Worm (Caenorhabditis elegans) whole organism, L3 larva: ENCODE data around the gene C50F4.16.

ENCODE experiments used
- R02D3.7 ChIP-seq: fragments of 150-350 bp; optimal IDR thresholded peaks from 2 replicates; lab custom pipeline; 2014; ENCODE audit warnings: missing biosample characterization, missing genetic modification characterization
- ZK546.5 ChIP-seq: sonication (generic microtip); optimal IDR thresholded peaks from 2 replicates; lab custom pipeline; 2017; ENCODE audit warnings: missing biosample characterization, missing genetic modification characterization
- aly-2 ChIP-seq: fragments of 150-350 bp; optimal IDR thresholded peaks from 2 replicates; lab custom pipeline; 2014; ENCODE audit warnings: missing biosample characterization, missing genetic modification characterization
- ama-1 ChIP-seq: fragments of 150-350 bp; optimal IDR thresholded peaks from 2 replicates; lab custom pipeline; 2018
- ceh-28 ChIP-seq: fragments of 150-350 bp; optimal IDR thresholded peaks from 2 replicates; lab custom pipeline; 2014; ENCODE audit warnings: missing biosample characterization, missing genetic modification reagents, missing genetic modification characterization
- egl-27 ChIP-seq: sonication (generic microtip); optimal IDR thresholded peaks from 4 replicates; lab custom pipeline; 2017; ENCODE audit warnings: missing biosample characterization, missing genetic modification reagents, missing genetic modification characterization
- egl-5 ChIP-seq: fragments of 150-350 bp; optimal IDR thresholded peaks from 2 replicates; lab custom pipeline; 2017; ENCODE audit warnings: missing biosample characterization, missing genetic modification reagents, missing genetic modification characterization, inconsistent platforms
- elt-1 ChIP-seq: fragments of 150-350 bp; optimal IDR thresholded peaks from 2 replicates; lab custom pipeline; 2014; ENCODE audit warnings: missing biosample characterization, missing genetic modification characterization
- elt-2 ChIP-seq: sonication (generic microtip); optimal IDR thresholded peaks from 2 replicates; lab custom pipeline; 2016; ENCODE audit warnings: missing genetic modification reagents, mild to moderate bottlenecking, missing genetic modification characterization, missing compliant biosample characterization
- elt-3 ChIP-seq, 3 experiments: fragments of 150-350 bp in 1 of 3; sonication (generic microtip) in 2 of 3; optimal IDR thresholded peaks; 2 replicates in 2 of 3; 4 replicates in 1 of 3; lab custom pipeline; 2014 to 2017; ENCODE audit warnings: missing biosample characterization in 3 of 3, missing genetic modification characterization in 3 of 3
- eor-1 ChIP-seq, 2 experiments: fragments of 150-350 bp; optimal IDR thresholded peaks; 2 replicates each; lab custom pipeline; 2014 to 2018; ENCODE audit warnings: missing biosample characterization in 2 of 2, missing genetic modification characterization in 2 of 2
- fkh-2 ChIP-seq: fragments of 150-350 bp; optimal IDR thresholded peaks from 2 replicates; lab custom pipeline; 2014; ENCODE audit warnings: missing biosample characterization, missing genetic modification reagents, missing genetic modification characterization
- fos-1 ChIP-seq: fragments of 150-350 bp; optimal IDR thresholded peaks from 2 replicates; lab custom pipeline; 2014; ENCODE audit warnings: missing biosample characterization, missing genetic modification characterization
- hmg-11 ChIP-seq: sonication (generic microtip); optimal IDR thresholded peaks from 2 replicates; lab custom pipeline; 2016; ENCODE audit warnings: missing genetic modification characterization, missing compliant biosample characterization
- jun-1 ChIP-seq: fragments of 150-350 bp; optimal IDR thresholded peaks from 2 replicates; lab custom pipeline; 2014; ENCODE audit warnings: missing biosample characterization, missing genetic modification reagents, missing genetic modification characterization
- mdl-1 ChIP-seq: fragments of 150-350 bp; optimal IDR thresholded peaks from 2 replicates; lab custom pipeline; 2014; ENCODE audit warnings: missing biosample characterization, missing genetic modification characterization
- nfya-1 ChIP-seq: sonication (generic microtip); optimal IDR thresholded peaks from 2 replicates; lab custom pipeline; 2017; ENCODE audit warnings: missing genetic modification characterization, mild to moderate bottlenecking, missing compliant biosample characterization, antibody characterized with exemption, moderate library complexity; ENCODE audit not compliant: insufficient read depth
- nhr-11 ChIP-seq: fragments of 150-350 bp; optimal IDR thresholded peaks from 2 replicates; lab custom pipeline; 2014; ENCODE audit warnings: missing biosample characterization, missing genetic modification characterization
- nhr-23 ChIP-seq: fragments of 150-350 bp; optimal IDR thresholded peaks from 2 replicates; lab custom pipeline; 2014; ENCODE audit warnings: missing biosample characterization, missing genetic modification reagents, missing genetic modification characterization
- nhr-25 ChIP-seq: sonication (generic microtip); optimal IDR thresholded peaks from 2 replicates; lab custom pipeline; 2017; ENCODE audit warnings: missing biosample characterization, missing genetic modification characterization
- nhr-43 ChIP-seq: sonication (generic microtip); optimal IDR thresholded peaks from 2 replicates; lab custom pipeline; 2016; ENCODE audit warnings: mild to moderate bottlenecking, missing genetic modification characterization, missing compliant biosample characterization; ENCODE audit not compliant: poor library complexity, severe bottlenecking
- nhr-67 ChIP-seq: fragments of 150-350 bp; optimal IDR thresholded peaks from 2 replicates; lab custom pipeline; 2014; ENCODE audit warnings: missing biosample characterization, missing genetic modification characterization
- nhr-77 ChIP-seq: fragments of 150-350 bp; optimal IDR thresholded peaks from 2 replicates; lab custom pipeline; 2014; ENCODE audit warnings: missing biosample characterization, missing genetic modification characterization
- pha-4 ChIP-seq: fragments of 150-350 bp; optimal IDR thresholded peaks from 2 replicates; lab custom pipeline; 2014; ENCODE audit warnings: missing biosample characterization, missing genetic modification reagents, missing genetic modification characterization
- pqm-1 ChIP-seq: fragments of 150-350 bp; optimal IDR thresholded peaks from 2 replicates; lab custom pipeline; 2017; ENCODE audit warnings: missing biosample characterization, missing genetic modification characterization, inconsistent platforms
- snpc-4 ChIP-seq: fragments of 150-350 bp; optimal IDR thresholded peaks from 2 replicates; lab custom pipeline; 2014; ENCODE audit warnings: missing biosample characterization, missing genetic modification characterization
- tbx-2 ChIP-seq: sonication (generic microtip); optimal IDR thresholded peaks from 2 replicates; lab custom pipeline; 2016; ENCODE audit warnings: mild to moderate bottlenecking, missing genetic modification characterization, missing compliant biosample characterization
- unc-39 ChIP-seq: sonication (generic microtip); optimal IDR thresholded peaks from 4 replicates; lab custom pipeline; 2017; ENCODE audit warnings: missing biosample characterization, missing genetic modification characterization
- unc-62 ChIP-seq: fragments of 150-350 bp; sonication (generic microtip); optimal IDR thresholded peaks from 4 replicates; lab custom pipeline; 2014; ENCODE audit warnings: missing biosample characterization, missing genetic modification reagents, missing genetic modification characterization
- zag-1 ChIP-seq: fragments of 150-350 bp; optimal IDR thresholded peaks from 2 replicates; lab custom pipeline; 2014; ENCODE audit warnings: missing biosample characterization, missing genetic modification characterization
- ztf-11 ChIP-seq: fragments of 150-350 bp; optimal IDR thresholded peaks from 2 replicates; lab custom pipeline; 2014; ENCODE audit warnings: missing biosample characterization, missing genetic modification characterization
- ztf-4 ChIP-seq: fragments of 150-350 bp; optimal IDR thresholded peaks from 2 replicates; lab custom pipeline; 2014; ENCODE audit warnings: missing biosample characterization, missing genetic modification characterization

C50F4.16 gene

DNA sequence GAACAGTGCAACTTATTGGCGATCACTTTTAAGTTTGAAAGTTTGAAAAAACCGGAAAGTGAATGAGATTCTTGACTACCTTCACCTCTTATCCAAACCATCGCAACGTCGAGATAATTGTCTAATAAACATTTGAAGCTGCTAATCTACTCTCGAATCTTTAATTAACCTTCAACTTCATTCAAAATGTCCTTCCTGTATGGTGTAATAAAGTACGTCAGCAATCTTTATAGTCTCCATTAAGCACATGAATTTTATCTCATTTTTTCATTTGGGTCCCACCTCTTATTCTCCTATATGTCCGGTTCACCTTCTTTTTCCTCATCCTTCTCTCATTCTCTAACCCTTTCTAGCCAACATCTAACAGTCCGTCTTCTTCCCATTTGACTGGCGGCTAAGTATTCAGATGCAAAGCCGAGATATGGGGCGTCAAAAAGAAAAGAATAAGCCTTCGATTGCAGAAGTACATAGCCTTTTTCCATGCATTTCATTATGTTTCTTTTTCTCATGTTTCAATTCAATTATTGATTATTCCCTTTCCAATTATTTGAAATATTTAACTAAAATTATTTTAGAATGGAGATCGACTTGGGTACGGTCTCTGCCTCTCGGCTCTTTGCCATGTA lies 40.5 kb downstream of the C50F4.16 start, which contains the start of gene swt-5:
TSS of gene swt-5 (plus strand) at position 576 of the 626 bp plus-strand sequence.
- TF ChIP-seq aly-2 (tag; lab: Kevin White, UChicago): no peak
- TF ChIP-seq elt-1: peak; percentile 91
- no peak for TF ChIP-seq ZK546.5
- no peak for TF ChIP-seq egl-27 (tag; lab: Kevin White, UChicago)
- TF ChIP-seq nhr-25 (tag; lab: Kevin White, UChicago): peak; percentile 65
- no peak for TF ChIP-seq fkh-2 (tag; lab: Kevin White, UChicago)
- TF ChIP-seq nfya-1 (tag; lab: Kevin White, UChicago): no peak
- TF ChIP-seq mdl-1 (tag; lab: Kevin White, UChicago): no peak
- no peak for TF ChIP-seq ceh-28 (tag; lab: Kevin White, UChicago)

DNA sequence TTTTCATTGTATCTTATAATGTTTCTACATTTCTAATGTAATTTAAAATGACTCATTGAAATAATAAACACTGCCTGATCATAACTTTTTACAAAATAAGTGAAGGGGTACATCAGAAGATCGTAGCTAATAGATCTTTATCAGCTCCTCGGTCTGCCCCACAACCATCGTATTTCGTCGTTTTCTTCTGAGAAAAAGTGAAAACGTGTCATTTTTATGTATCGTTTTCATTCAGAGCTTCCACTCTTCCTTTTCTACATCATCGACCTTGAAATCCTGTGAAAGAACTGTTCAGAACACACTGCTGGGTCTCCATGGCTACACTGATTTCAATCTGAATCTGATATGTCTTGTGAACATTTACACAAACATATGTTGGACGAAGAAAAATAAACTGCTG lies 42.1 kb downstream of the C50F4.16 start:
- TF ChIP-seq fkh-2 (tag; lab: Kevin White, UChicago): no peak
- TF ChIP-seq egl-27 (tag; lab: Kevin White, UChicago): no peak
- TF ChIP-seq nhr-77 (tag; lab: Kevin White, UChicago): no peak
- TF ChIP-seq nhr-67 (tag; lab: Kevin White, UChicago): no peak
- no peak for TF ChIP-seq hmg-11 (tag; lab: Kevin White, UChicago)
- no peak for TF ChIP-seq ceh-28 (tag; lab: Kevin White, UChicago)
- no peak for TF ChIP-seq zag-1 (tag; lab: Kevin White, UChicago)
- TF ChIP-seq R02D3.7: no peak
- peak; percentile 59 for TF ChIP-seq nhr-25 (tag; lab: Kevin White, UChicago)
- no peak for TF ChIP-seq egl-5
- no peak for TF ChIP-seq nhr-23 (tag; lab: Kevin White, UChicago)
- peak; percentile 62 for TF ChIP-seq elt-1
- TF ChIP-seq ztf-4 (tag; lab: Kevin White, UChicago): no peak
- no peak for TF ChIP-seq unc-39
- no peak for TF ChIP-seq ztf-11
- TF ChIP-seq snpc-4: no peak
- no peak for TF ChIP-seq unc-62
- TF ChIP-seq elt-3 (tag; optimal IDR thresholded peaks at IDR 0.05; lab: Kevin White, UChicago): no peak

DNA sequence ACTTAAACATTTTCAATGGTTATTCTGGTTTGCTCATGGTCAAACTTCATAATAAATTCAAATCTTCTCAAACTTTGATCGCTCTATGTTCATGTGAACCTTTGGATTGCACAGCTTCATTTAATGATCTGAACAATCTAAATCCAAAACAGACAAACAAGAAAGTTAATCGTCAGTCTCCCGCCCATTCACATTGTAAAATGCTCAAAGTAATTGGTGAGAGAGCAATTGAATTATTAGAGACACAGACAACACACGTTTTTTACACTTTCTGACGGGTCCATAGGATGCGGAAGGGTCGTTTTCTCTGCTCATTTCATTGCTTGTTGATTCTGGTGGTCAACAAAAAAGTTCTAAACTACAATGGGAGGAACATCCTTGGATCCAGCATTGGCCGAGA lies 44.7 kb downstream of the C50F4.16 start, which contains the start of gene gsnl-1:
TSS of gene gsnl-1 (plus strand) at position 301 of the 400 bp plus-strand sequence.
- TF ChIP-seq egl-5: peak; percentile 13
- no peak for TF ChIP-seq fos-1 (tag; lab: Kevin White, UChicago)
- TF ChIP-seq nhr-25 (tag; lab: Kevin White, UChicago): no peak
- no peak for TF ChIP-seq nhr-11 (tag; lab: Kevin White, UChicago)

DNA sequence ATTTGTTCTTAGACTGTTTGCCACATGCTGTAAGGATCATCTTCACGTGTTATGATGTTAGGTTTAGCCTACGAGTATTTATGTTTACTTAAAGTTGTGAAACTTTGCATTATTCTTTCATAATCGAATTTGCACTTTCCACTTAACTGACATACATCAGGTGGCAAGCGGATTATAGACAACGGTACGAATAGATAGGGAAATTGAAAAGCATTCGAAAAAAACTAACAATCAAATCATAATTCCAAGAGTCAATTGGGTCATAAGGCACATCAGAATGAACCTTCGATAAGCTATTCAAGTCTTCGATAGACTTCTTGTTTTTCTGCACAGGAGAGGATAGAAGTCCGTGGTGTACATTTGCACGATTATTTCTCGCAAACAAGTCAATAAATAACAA lies 48.9 kb downstream of the C50F4.16 start:
- TF ChIP-seq nhr-23 (tag; lab: Kevin White, UChicago): no peak
- TF ChIP-seq elt-2 (tag; lab: Kevin White, UChicago): peak; percentile 69
- no peak for TF ChIP-seq mdl-1 (tag; lab: Kevin White, UChicago)
- TF ChIP-seq pqm-1 (tag; lab: Kevin White, UChicago): peak; percentile 75

DNA sequence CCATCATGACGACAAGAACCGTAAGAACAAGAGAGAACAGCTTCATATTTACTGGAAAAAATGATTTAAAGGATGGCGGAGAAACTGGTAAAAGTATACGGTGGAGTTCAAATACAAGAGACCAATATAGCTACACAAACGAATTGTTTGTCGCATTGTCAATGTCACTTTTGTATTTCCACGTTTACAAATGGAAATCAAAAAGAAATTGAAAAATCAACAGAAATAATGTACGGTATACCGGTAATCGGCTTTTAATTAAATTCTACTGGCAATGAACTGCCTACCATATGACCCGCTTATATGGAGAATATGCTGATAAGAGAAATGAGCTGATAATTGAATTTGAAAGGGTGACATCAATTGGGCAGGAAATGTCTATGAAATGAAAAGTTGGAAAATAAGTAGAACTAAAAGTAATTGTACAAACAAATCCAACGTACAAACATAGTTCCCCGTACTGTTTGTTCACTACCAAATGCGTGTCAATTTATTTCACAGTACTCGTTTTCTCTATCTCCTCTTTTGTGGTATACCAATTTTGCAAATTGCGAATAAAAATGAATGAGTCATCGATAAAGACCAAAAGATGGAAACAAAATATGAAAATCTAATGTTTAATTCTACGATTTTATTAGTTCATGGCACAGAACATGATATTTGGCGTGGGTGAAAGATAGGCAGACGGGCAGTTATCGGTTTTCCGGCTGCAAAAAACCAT lies 49.8 kb downstream of the C50F4.16 start, which contains the start of gene K06A4.7:
TSS of gene K06A4.7 (minus strand) at position 51 of the 721 bp plus-strand sequence.
- no peak for TF ChIP-seq R02D3.7
- no peak for TF ChIP-seq egl-27 (tag; lab: Kevin White, UChicago)
- TF ChIP-seq nhr-11 (tag; lab: Kevin White, UChicago): no peak
- no peak for TF ChIP-seq tbx-2
- peak; percentile 70 for TF ChIP-seq pqm-1 (tag; lab: Kevin White, UChicago)
- no peak for TF ChIP-seq zag-1 (tag; lab: Kevin White, UChicago)
- no peak for TF ChIP-seq fkh-2 (tag; lab: Kevin White, UChicago)
- no peak for TF ChIP-seq nhr-43 (tag; lab: Kevin White, UChicago)
- TF ChIP-seq pha-4 (tag; lab: Kevin White, UChicago): peak; percentile 67
- no peak for TF ChIP-seq eor-1 (tag; optimal IDR thresholded peaks at IDR 0.05; lab: Kevin White, UChicago)
- TF ChIP-seq ama-1 (lab: Kevin White, UChicago): no peak
- peak; percentile 87 for TF ChIP-seq elt-2 (tag; lab: Kevin White, UChicago)
- TF ChIP-seq jun-1 (tag; lab: Kevin White, UChicago): peak; percentile 44
